Worm (Caenorhabditis elegans) whole organism, L1 larva: Measurements from ENCODE around the gene fbxb-3.

ENCODE experiments used
- C16A3.4 ChIP-seq: fragments of 150-350 bp; optimal IDR thresholded peaks from 2 replicates; lab custom pipeline; 2014; ENCODE audit warnings: missing biosample characterization, missing genetic modification characterization
- aha-1 ChIP-seq: fragments of 150-350 bp; optimal IDR thresholded peaks from 2 replicates; lab custom pipeline; 2014; ENCODE audit warnings: missing biosample characterization, missing genetic modification characterization
- alr-1 ChIP-seq: fragments of 200-800 bp; sonication (Bioruptor generic); optimal IDR thresholded peaks from 2 replicates; lab custom pipeline; 2018; ENCODE audit warnings: borderline replicate concordance, mild to moderate bottlenecking, missing genetic modification characterization, missing compliant biosample characterization
- ama-1 ChIP-seq: fragments of 150-350 bp; optimal IDR thresholded peaks from 2 replicates; lab custom pipeline; 2014
- ceh-8 ChIP-seq: fragments of 200-800 bp; sonication (Bioruptor generic); optimal IDR thresholded peaks from 2 replicates; lab custom pipeline; 2018; ENCODE audit warnings: mild to moderate bottlenecking, missing genetic modification characterization, moderate library complexity, missing compliant biosample characterization
- ceh-82 ChIP-seq, 3 experiments: fragments of 150-350 bp in 1 of 3; sonication (generic microtip) in 2 of 3; optimal IDR thresholded peaks; 2 replicates each; lab custom pipeline; 2014 to 2017; ENCODE audit warnings: missing biosample characterization in 3 of 3, missing genetic modification characterization in 3 of 3
- ceh-90 ChIP-seq: sonication (generic microtip); optimal IDR thresholded peaks from 2 replicates; lab custom pipeline; 2016; ENCODE audit warnings: missing genetic modification characterization, missing compliant biosample characterization
- efl-3 ChIP-seq: fragments of 200-800 bp; sonication (Bioruptor generic); optimal IDR thresholded peaks from 2 replicates; lab custom pipeline; 2018; ENCODE audit warnings: mild to moderate bottlenecking, missing genetic modification characterization, missing compliant biosample characterization
- elt-2 ChIP-seq: sonication (generic microtip); optimal IDR thresholded peaks from 2 replicates; lab custom pipeline; 2016; ENCODE audit warnings: missing genetic modification characterization, mild to moderate bottlenecking, inconsistent platforms, missing compliant biosample characterization, missing genetic modification reagents
- fkh-10 ChIP-seq: sonication (generic microtip); optimal IDR thresholded peaks from 2 replicates; lab custom pipeline; 2017; ENCODE audit warnings: missing biosample characterization, missing genetic modification reagents, missing genetic modification characterization
- fkh-8 ChIP-seq: sonication (generic microtip); optimal IDR thresholded peaks from 2 replicates; lab custom pipeline; 2016; ENCODE audit warnings: mild to moderate bottlenecking, missing genetic modification characterization, missing compliant biosample characterization
- fos-1 ChIP-seq: fragments of 150-350 bp; optimal IDR thresholded peaks from 2 replicates; lab custom pipeline; 2014; ENCODE audit warnings: missing biosample characterization, missing genetic modification characterization
- grh-1 ChIP-seq: fragments of 200-800 bp; sonication (Bioruptor generic); IDR thresholded peaks from 2 replicates; pipeline ENCODE4 v1.3.6; 2022; ENCODE audit warnings: missing genetic modification reagents, missing genetic modification characterization, missing compliant biosample characterization
- hlh-17 ChIP-seq: fragments of 200-800 bp; sonication (Bioruptor generic); optimal IDR thresholded peaks from 2 replicates; lab custom pipeline; 2018; ENCODE audit warnings: missing genetic modification characterization, mild to moderate bottlenecking, missing compliant biosample characterization, moderate library complexity, borderline replicate concordance
- isw-1 ChIP-seq: fragments of 200-800 bp; sonication (Bioruptor generic); IDR thresholded peaks from 2 replicates; pipeline ENCODE4 v1.3.6; 2022; ENCODE audit warnings: missing genetic modification characterization, missing compliant biosample characterization
- jun-1 ChIP-seq: fragments of 150-350 bp; optimal IDR thresholded peaks from 2 replicates; lab custom pipeline; 2014; ENCODE audit warnings: missing biosample characterization, missing genetic modification reagents, missing genetic modification characterization
- lin-13 ChIP-seq: fragments of 150-350 bp; optimal IDR thresholded peaks from 2 replicates; lab custom pipeline; 2014; ENCODE audit warnings: missing biosample characterization, missing genetic modification reagents, missing genetic modification characterization
- lin-14 ChIP-seq: fragments of 200-800 bp; sonication (Bioruptor generic); optimal IDR thresholded peaks from 2 replicates; lab custom pipeline; 2018; ENCODE audit warnings: mild to moderate bottlenecking, missing genetic modification characterization, moderate library complexity, missing compliant biosample characterization
- lin-15B ChIP-seq: fragments of 150-350 bp; sonication (generic microtip); optimal IDR thresholded peaks from 3 replicates; lab custom pipeline; 2014; ENCODE audit warnings: missing biosample characterization, missing genetic modification characterization
- lin-35 ChIP-seq, 2 experiments: fragments of 150-350 bp; optimal IDR thresholded peaks; 2 replicates each; lab custom pipeline; 2014; ENCODE audit warnings: missing biosample characterization in 2 of 2, missing genetic modification characterization in 2 of 2, missing genetic modification reagents in 2 of 2
- lsy-2 ChIP-seq, 2 experiments: fragments of 150-350 bp; optimal IDR thresholded peaks; 2 replicates each; lab custom pipeline; 2014; ENCODE audit warnings: missing biosample characterization in 2 of 2, missing genetic modification characterization in 2 of 2
- mab-9 ChIP-seq: fragments of 200-800 bp; sonication (Bioruptor generic); IDR thresholded peaks from 2 replicates; pipeline ENCODE4 v1.3.6; 2022; ENCODE audit warnings: missing genetic modification reagents, missing genetic modification characterization, missing compliant biosample characterization
- mdl-1 ChIP-seq, 2 experiments: fragments of 150-350 bp; optimal IDR thresholded peaks; 2 replicates each; lab custom pipeline; 2014 to 2017; ENCODE audit warnings: missing biosample characterization in 2 of 2, missing genetic modification characterization in 2 of 2, inconsistent platforms in 1 of 2
- mef-2 ChIP-seq: fragments of 150-350 bp; optimal IDR thresholded peaks from 2 replicates; lab custom pipeline; 2014; ENCODE audit warnings: missing biosample characterization, missing genetic modification characterization
- nhr-11 ChIP-seq: fragments of 150-350 bp; optimal IDR thresholded peaks from 2 replicates; lab custom pipeline; 2014; ENCODE audit warnings: missing biosample characterization, missing genetic modification characterization
- nhr-19 ChIP-seq: fragments of 200-800 bp; sonication (Bioruptor generic); conservative IDR thresholded peaks from 2 replicates; pipeline ENCODE4 v1.3.6; 2022; ENCODE audit warnings: missing genetic modification characterization, missing compliant biosample characterization
- nhr-20 ChIP-seq: sonication (generic microtip); optimal IDR thresholded peaks from 2 replicates; lab custom pipeline; 2016; ENCODE audit warnings: mild to moderate bottlenecking, missing genetic modification characterization, missing compliant biosample characterization
- nhr-28 ChIP-seq: fragments of 150-350 bp; optimal IDR thresholded peaks from 2 replicates; lab custom pipeline; 2014; ENCODE audit warnings: missing biosample characterization, missing genetic modification characterization
- nhr-47 ChIP-seq: sonication (generic microtip); optimal IDR thresholded peaks from 2 replicates; lab custom pipeline; 2016; ENCODE audit warnings: mild to moderate bottlenecking, missing genetic modification characterization, moderate library complexity, missing compliant biosample characterization
- nhr-77 ChIP-seq: fragments of 150-350 bp; optimal IDR thresholded peaks from 2 replicates; lab custom pipeline; 2014; ENCODE audit warnings: missing biosample characterization, missing genetic modification characterization
- nhr-84 ChIP-seq: sonication (generic microtip); optimal IDR thresholded peaks from 2 replicates; lab custom pipeline; 2017; ENCODE audit warnings: missing biosample characterization, missing genetic modification characterization
- nhr-90 ChIP-seq: sonication (generic microtip); optimal IDR thresholded peaks from 2 replicates; lab custom pipeline; 2016; ENCODE audit warnings: mild to moderate bottlenecking, missing genetic modification characterization, missing compliant biosample characterization; ENCODE audit not compliant: poor library complexity
- pag-3 ChIP-seq: sonication (generic microtip); optimal IDR thresholded peaks from 2 replicates; lab custom pipeline; 2017; ENCODE audit warnings: missing genetic modification characterization, mild to moderate bottlenecking, missing compliant biosample characterization, antibody characterized with exemption, borderline replicate concordance; ENCODE audit not compliant: insufficient read depth
- pax-3 ChIP-seq: fragments of 200-800 bp; sonication (Bioruptor generic); optimal IDR thresholded peaks from 2 replicates; lab custom pipeline; 2018; ENCODE audit warnings: mild to moderate bottlenecking, missing genetic modification characterization, moderate library complexity, missing compliant biosample characterization
- snu-23 ChIP-seq: sonication (generic microtip); optimal IDR thresholded peaks from 2 replicates; lab custom pipeline; 2016; ENCODE audit warnings: missing genetic modification characterization, missing compliant biosample characterization
- sptf-1 ChIP-seq: fragments of 150-350 bp; optimal IDR thresholded peaks from 2 replicates; lab custom pipeline; 2014; ENCODE audit warnings: missing biosample characterization, missing genetic modification characterization
- unc-86 ChIP-seq: sonication (generic microtip); optimal IDR thresholded peaks from 2 replicates; lab custom pipeline; 2016; ENCODE audit warnings: missing genetic modification characterization, missing compliant biosample characterization
- zip-4 ChIP-seq: fragments of 200-800 bp; sonication (Bioruptor generic); optimal IDR thresholded peaks from 2 replicates; lab custom pipeline; 2018; ENCODE audit warnings: mild to moderate bottlenecking, missing genetic modification characterization, moderate library complexity, missing compliant biosample characterization

Gene fbxb-3

ce11 chrIV:11838657-11839056 is at the start of gene fbxb-3:
Gene fbxb-3, plus strand, starts transcription at chrIV:11838957.
- TF ChIP-seq mab-9 (GFP tag; lab: Robert Waterston, UW), result no peak
- no peak for TF ChIP-seq alr-1
- TF ChIP-seq aha-1, result no peak
- TF ChIP-seq sptf-1 (tag; lab: Kevin White, UChicago), result no peak
- no peak for TF ChIP-seq pax-3 (tag; lab: Kevin White, UChicago)
- no peak for TF ChIP-seq nhr-77 (tag; lab: Kevin White, UChicago)
- TF ChIP-seq jun-1 (tag; lab: Kevin White, UChicago), result no peak
- no peak for TF ChIP-seq fos-1 (tag; lab: Kevin White, UChicago)
- TF ChIP-seq zip-4 (GFP tag; lab: Kevin White, UChicago), result no peak
- no peak for TF ChIP-seq ceh-8
- no peak for TF ChIP-seq pag-3
- no peak for TF ChIP-seq lin-15B (tag; lab: Kevin White, UChicago)
- TF ChIP-seq mdl-1 (tag; optimal IDR thresholded peaks at IDR 0.05; lab: Kevin White, UChicago), result no peak
- TF ChIP-seq grh-1, result no peak
- no peak for TF ChIP-seq lin-14 (GFP tag; lab: Kevin White, UChicago)
- no peak for TF ChIP-seq hlh-17 (GFP tag; lab: Kevin White, UChicago)
- TF ChIP-seq snu-23 (GFP tag; lab: Kevin White, UChicago), result no peak
- TF ChIP-seq, all 84 proteins: peak for 0

- TF ChIP-seq efl-3 (no peak), lin-35 (GFP tag; optimal IDR thresholded peaks at IDR 0.05; lab: Kevin White, UChicago) (no peak), ceh-90 (tag; lab: Kevin White, UChicago) (no peak), nhr-19 (GFP tag; lab: Robert Waterston, UW) (no peak), elt-2 (tag; lab: Kevin White, UChicago) (no peak), nhr-47 (tag; lab: Kevin White, UChicago) (no peak), nhr-11 (tag; lab: Kevin White, UChicago) (no peak), C16A3.4 (no peak), mdl-1 (tag; optimal IDR thresholded peaks at IDR 0.05; lab: Kevin White, UChicago) (no peak), ama-1 (lab: Kevin White, UChicago) (no peak), nhr-84 (tag; lab: Kevin White, UChicago) (no peak), nhr-20 (no peak)
- TF ChIP-seq, all 84 proteins: peak for 0
These were observed 46.3 kb upstream of the fbxb-3 start, which contains the start of gene H01G02.3 for ce11 chrIV:11792495-11792894. Gene H01G02.3, minus strand, starts transcription at chrIV:11792595.

- TF ChIP-seq isw-1 (GFP tag; lab: Robert Waterston, UW), result peak; percentile 11; the same call in 1 of the 2 replicates
- TF ChIP-seq unc-86 (tag; lab: Kevin White, UChicago), result peak; percentile 29
- no peak for TF ChIP-seq nhr-28 (tag; lab: Kevin White, UChicago)
- peak in 1 of 3 experiments; percentile 6 for TF ChIP-seq ceh-82 (tag; optimal IDR thresholded peaks at IDR 0.05; lab: Kevin White, UChicago)
- TF ChIP-seq lin-14 (GFP tag; lab: Kevin White, UChicago), result peak; percentile 83
- peak in 1 of 2 experiments; percentile 2 for TF ChIP-seq lsy-2 (tag; optimal IDR thresholded peaks at IDR 0.05; lab: Kevin White, UChicago)
- TF ChIP-seq fkh-10 (GFP tag; lab: Kevin White, UChicago), result peak; percentile 16
- peak; percentile 11 for TF ChIP-seq fkh-8 (tag; lab: Kevin White, UChicago)
- TF ChIP-seq mef-2, result no peak
These were observed 45.6 kb upstream of the fbxb-3 start for ce11 chrIV:11793170-11793569.

ce11 chrIV:11795964-11796363 is 42.8 kb upstream of the fbxb-3 start:
- TF ChIP-seq pag-3, result no peak
- no peak for TF ChIP-seq aha-1
- no peak for TF ChIP-seq lin-13
- TF ChIP-seq lin-14 (GFP tag; lab: Kevin White, UChicago), result peak; percentile 54
- peak; percentile 80 for TF ChIP-seq fkh-10 (GFP tag; lab: Kevin White, UChicago)
- TF ChIP-seq nhr-20, result no peak
- no peak for TF ChIP-seq nhr-90
